Fruit fly (Drosophila melanogaster) whole organism, embryonic: Measurements from ENCODE around the gene Trf.
A peak's percentile ranks its signal among the peaks of the same experiment; 100 is the strongest.

ENCODE experiments used
- Atf-2 ChIP-seq: fragments of 200-800 bp; sonication (Bioruptor generic); optimal IDR thresholded peaks from 2 replicates; lab custom pipeline; 2016; ENCODE audit warnings: missing biosample characterization, missing genetic modification characterization
- Bteb2 ChIP-seq: fragments of 200-800 bp; sonication (Bioruptor generic); optimal IDR thresholded peaks from 2 replicates; lab custom pipeline; 2016; ENCODE audit warnings: missing biosample characterization, missing genetic modification characterization
- CG10979 ChIP-seq: fragments of 200-800 bp; sonication (Bioruptor generic); optimal IDR thresholded peaks from 2 replicates; lab custom pipeline; 2018; ENCODE audit warnings: missing biosample characterization, mild to moderate bottlenecking, missing genetic modification characterization, moderate library complexity
- CG11093 ChIP-seq: fragments of 200-800 bp; sonication (Bioruptor generic); IDR thresholded peaks from 3 replicates; pipeline ENCODE4 v1.3.6; 2022; ENCODE audit warnings: missing biosample characterization, missing genetic modification characterization
- CG1603 ChIP-seq: fragments of 200-800 bp; sonication (Bioruptor generic); optimal IDR thresholded peaks from 2 replicates; lab custom pipeline; 2019; ENCODE audit warnings: missing biosample characterization, mild to moderate bottlenecking, missing genetic modification characterization, moderate library complexity
- CG18619 ChIP-seq: fragments of 200-800 bp; sonication (Bioruptor generic); optimal IDR thresholded peaks from 3 replicates; lab custom pipeline; 2017; ENCODE audit warnings: missing biosample characterization, mild to moderate bottlenecking, missing genetic modification characterization
- CG31441 ChIP-seq: fragments of 200-800 bp; sonication (Bioruptor generic); IDR thresholded peaks from 2 replicates; pipeline ENCODE4 v1.3.6; 2022; ENCODE audit warnings: missing biosample characterization, missing genetic modification characterization
- CG33213 ChIP-seq: fragments of 200-800 bp; sonication (Bioruptor generic); optimal IDR thresholded peaks from 3 replicates; lab custom pipeline; 2016; ENCODE audit warnings: missing biosample characterization, missing genetic modification characterization
- CG4854 ChIP-seq: fragments of 200-800 bp; sonication (Bioruptor generic); optimal IDR thresholded peaks from 2 replicates; lab custom pipeline; 2016; ENCODE audit warnings: missing biosample characterization, missing genetic modification characterization, inconsistent platforms
- CG6272 ChIP-seq: fragments of 200-800 bp; sonication (Bioruptor generic); IDR thresholded peaks from 2 replicates; pipeline ENCODE4 v1.3.6; 2022; ENCODE audit warnings: missing biosample characterization, missing genetic modification characterization
- CG6791 ChIP-seq: fragments of 200-800 bp; sonication (Bioruptor generic); IDR thresholded peaks from 3 replicates; pipeline ENCODE4 v1.3.6; 2022; ENCODE audit warnings: missing biosample characterization, missing genetic modification characterization; ENCODE audit not compliant: partially characterized antibody
- CG6813 ChIP-seq: fragments of 200-800 bp; sonication (Bioruptor generic); optimal IDR thresholded peaks from 2 replicates; lab custom pipeline; 2017; ENCODE audit warnings: missing biosample characterization, missing genetic modification characterization, mild to moderate bottlenecking, moderate library complexity, missing genetic modification reagents
- CG7786 ChIP-seq: fragments of 200-800 bp; sonication (Bioruptor generic); optimal IDR thresholded peaks from 2 replicates; lab custom pipeline; 2016; ENCODE audit warnings: missing biosample characterization, missing genetic modification characterization
- CG8089 ChIP-seq: fragments of 200-800 bp; sonication (Bioruptor generic); optimal IDR thresholded peaks from 3 replicates; lab custom pipeline; 2016; ENCODE audit warnings: missing biosample characterization, missing genetic modification characterization
- CG8478 ChIP-seq: fragments of >200 bp; optimal IDR thresholded peaks from 2 replicates; lab custom pipeline; 2018
- CG8924 ChIP-seq: fragments of 200-800 bp; optimal IDR thresholded peaks from 3 replicates; lab custom pipeline; 2019; ENCODE audit warnings: missing biosample characterization, mild to moderate bottlenecking, missing genetic modification characterization, moderate library complexity
- Doc3 ChIP-seq: fragments of 200-800 bp; sonication (Bioruptor generic); IDR thresholded peaks from 3 replicates; pipeline ENCODE4 v1.3.6; 2022; ENCODE audit warnings: missing biosample characterization, missing genetic modification characterization; ENCODE audit not compliant: partially characterized antibody
- Drgx ChIP-seq: fragments of 200-800 bp; sonication (Bioruptor generic); IDR thresholded peaks from 2 replicates; pipeline ENCODE4 v1.3.6; 2022; ENCODE audit warnings: missing biosample characterization, missing genetic modification characterization
- Ets65A ChIP-seq: fragments of 200-800 bp; sonication (Bioruptor generic); peaks from one replicate; lab custom pipeline; 2016; ENCODE audit warnings: missing biosample characterization, missing genetic modification characterization
- Fer1 ChIP-seq: fragments of 200-800 bp; sonication (Bioruptor generic); optimal IDR thresholded peaks from 2 replicates; lab custom pipeline; 2017; ENCODE audit warnings: missing biosample characterization, mild to moderate bottlenecking, missing genetic modification characterization
- Fer3 ChIP-seq: fragments of 200-800 bp; sonication (Bioruptor generic); optimal IDR thresholded peaks from 2 replicates; lab custom pipeline; 2018; ENCODE audit warnings: missing biosample characterization, mild to moderate bottlenecking, missing genetic modification characterization, moderate library complexity
- HmgZ ChIP-seq: fragments of 200-800 bp; sonication (Bioruptor generic); optimal IDR thresholded peaks from 2 replicates; lab custom pipeline; 2018; ENCODE audit warnings: missing biosample characterization, mild to moderate bottlenecking, missing genetic modification characterization
- Lpt ChIP-seq: fragments of >200 bp; optimal IDR thresholded peaks from 2 replicates; lab custom pipeline; 2018; ENCODE audit warnings: missing biosample characterization, missing genetic modification characterization
- Meics ChIP-seq: fragments of 200-800 bp; sonication (Bioruptor generic); optimal IDR thresholded peaks from 2 replicates; lab custom pipeline; 2017; ENCODE audit warnings: missing biosample characterization, mild to moderate bottlenecking, missing genetic modification characterization
- NFAT ChIP-seq: fragments of 200-800 bp; sonication (Bioruptor generic); IDR thresholded peaks from 2 replicates; pipeline ENCODE4 v1.3.6; 2022; ENCODE audit warnings: missing biosample characterization, missing genetic modification characterization
- Ptx1 ChIP-seq: fragments of 200-800 bp; sonication (Bioruptor generic); IDR thresholded peaks from 2 replicates; pipeline ENCODE4 v1.3.6; 2022; ENCODE audit warnings: missing biosample characterization, missing genetic modification characterization
- al ChIP-seq: fragments of 200-800 bp; sonication (Bioruptor generic); IDR thresholded peaks from 2 replicates; pipeline ENCODE4 v1.3.6; 2022; ENCODE audit warnings: missing biosample characterization, missing genetic modification characterization
- az2 ChIP-seq: fragments of 200-800 bp; sonication (Bioruptor generic); optimal IDR thresholded peaks from 3 replicates; lab custom pipeline; 2016; ENCODE audit warnings: missing biosample characterization, missing genetic modification characterization
- br ChIP-seq: fragments of >200 bp; optimal IDR thresholded peaks from 2 replicates; lab custom pipeline; 2017
- btn ChIP-seq: fragments of 200-800 bp; sonication (Bioruptor generic); optimal IDR thresholded peaks from 2 replicates; lab custom pipeline; 2016; ENCODE audit warnings: missing biosample characterization, missing genetic modification characterization
- chn ChIP-seq: fragments of 200-800 bp; sonication (Bioruptor generic); optimal IDR thresholded peaks from 2 replicates; lab custom pipeline; 2016; ENCODE audit warnings: missing biosample characterization, missing genetic modification characterization
- dan ChIP-seq: fragments of 200-800 bp; sonication (Bioruptor generic); IDR thresholded peaks from 2 replicates; pipeline ENCODE4 v1.3.6; 2022; ENCODE audit warnings: missing biosample characterization, missing genetic modification characterization
- dati ChIP-seq: fragments of 200-800 bp; sonication (Bioruptor generic); IDR thresholded peaks from 2 replicates; pipeline ENCODE4 v1.3.6; 2022; ENCODE audit warnings: missing biosample characterization, missing genetic modification characterization
- gcm2 ChIP-seq: fragments of 200-800 bp; sonication (Bioruptor generic); optimal IDR thresholded peaks from 2 replicates; lab custom pipeline; 2016; ENCODE audit warnings: missing biosample characterization, missing genetic modification characterization
- grn ChIP-seq: fragments of 200-800 bp; sonication (Bioruptor generic); optimal IDR thresholded peaks from 3 replicates; lab custom pipeline; 2017; ENCODE audit warnings: missing biosample characterization, missing genetic modification characterization
- h ChIP-seq: fragments of >200 bp; optimal IDR thresholded peaks from 2 replicates; lab custom pipeline; 2017
- hbn ChIP-seq: fragments of 200-800 bp; sonication (Bioruptor generic); IDR thresholded peaks from 2 replicates; pipeline ENCODE4 v1.3.6; 2022; ENCODE audit warnings: missing biosample characterization, missing genetic modification characterization; ENCODE audit not compliant: partially characterized antibody
- her ChIP-seq: fragments of 200-800 bp; sonication (Bioruptor generic); optimal IDR thresholded peaks from 2 replicates; lab custom pipeline; 2016; ENCODE audit warnings: missing biosample characterization, missing genetic modification characterization
- hkb ChIP-seq, 2 experiments: fragments of 200-800 bp in 1 of 2; fragments of >200 bp in 1 of 2; sonication (Bioruptor generic) in 1 of 2; IDR thresholded peaks in 1 of 2; optimal IDR thresholded peaks in 1 of 2; 2 replicates each; pipeline versions ENCODE4 v1.3.6 to Lab custom; 2017 to 2022; ENCODE audit warnings: missing biosample characterization in 1 of 2, missing genetic modification characterization in 1 of 2
- hth ChIP-seq: fragments of >200 bp; optimal IDR thresholded peaks from 2 replicates; lab custom pipeline; 2017; ENCODE audit warnings: inconsistent platforms
- jing ChIP-seq: fragments of 200-800 bp; sonication (Bioruptor generic); optimal IDR thresholded peaks from 2 replicates; lab custom pipeline; 2018; ENCODE audit warnings: missing biosample characterization, mild to moderate bottlenecking, missing genetic modification characterization
- ken ChIP-seq: fragments of 200-800 bp; sonication (Bioruptor generic); IDR thresholded peaks from 3 replicates; pipeline ENCODE4 v1.3.6; 2022; ENCODE audit warnings: missing biosample characterization, missing genetic modification characterization
- mirr ChIP-seq: fragments of 200-800 bp; sonication (Bioruptor generic); optimal IDR thresholded peaks from 3 replicates; lab custom pipeline; 2018; ENCODE audit warnings: missing biosample characterization, mild to moderate bottlenecking, missing genetic modification characterization
- seq ChIP-seq: fragments of 200-800 bp; sonication (Bioruptor generic); IDR thresholded peaks from 2 replicates; pipeline ENCODE4 v1.3.6; 2022; ENCODE audit warnings: missing biosample characterization, missing genetic modification characterization
- shn ChIP-seq: fragments of 200-800 bp; sonication (Bioruptor generic); optimal IDR thresholded peaks from 3 replicates; lab custom pipeline; 2016; ENCODE audit warnings: missing biosample characterization, missing genetic modification characterization
- sisA ChIP-seq: fragments of 200-800 bp; sonication (Bioruptor generic); IDR thresholded peaks from 2 replicates; pipeline ENCODE4 v1.3.6; 2022; ENCODE audit warnings: missing biosample characterization, missing genetic modification characterization
- wdn ChIP-seq: fragments of 200-800 bp; sonication (Bioruptor generic); IDR thresholded peaks from 2 replicates; pipeline ENCODE4 v1.3.6; 2022; ENCODE audit warnings: missing biosample characterization, missing genetic modification characterization
- zfh2 ChIP-seq: fragments of 200-800 bp; sonication (Bioruptor generic); optimal IDR thresholded peaks from 2 replicates; lab custom pipeline; 2016; ENCODE audit warnings: missing biosample characterization, missing genetic modification characterization

Gene Trf

dm6 chr2L:8082692-8083412 lies 10.2 kb downstream of the Trf start, which contains the start of gene Mcr (continued):
- TF ChIP-seq CG31441 (GFP tag; lab: Robert Waterston, UW): peak; percentile 12; the same call in 1 of the 2 replicates
- TF ChIP-seq Bteb2 (GFP tag; lab: Kevin White, UChicago): no peak
- peak; percentile 15; the same call in 1 of the 2 replicates for TF ChIP-seq seq (GFP tag; lab: Robert Waterston, UW)
- no peak for TF ChIP-seq CG10979
- no peak for TF ChIP-seq wdn (GFP tag; lab: Robert Waterston, UW)
- TF ChIP-seq h (lab: Kevin White, UChicago): no peak
- 0 out of 2 replicates have a peak, but pooled peaks have one; percentile 26 for TF ChIP-seq Ptx1 (GFP tag; lab: Robert Waterston, UW)
- TF ChIP-seq dan (GFP tag; lab: Robert Waterston, UW): no peak

- TF ChIP-seq CG4854 (GFP tag; lab: Kevin White, UChicago) (no peak), Doc3 (peak; percentile 27; the same call in 1 of the 3 replicates)
Observed at dm6 chr2L:8083413-8083426, 10.5 kb downstream of the Trf start, which contains the start of gene Bsg. Gene Bsg, plus strand, starts transcription at chr2L:8083420.

dm6 chr2L:8083427-8084295 lies 11.0 kb downstream of the Trf start:
- TF ChIP-seq shn (GFP tag; lab: Kevin White, UChicago) (peak; percentile 4), CG7786 (GFP tag; lab: Kevin White, UChicago) (no peak), grn (no peak), az2 (no peak), Drgx (GFP tag; lab: Robert Waterston, UW) (peak; percentile 64), CG8924 (tag; lab: Kevin White, UChicago) (peak; percentile 8), zfh2 (GFP tag; lab: Kevin White, UChicago) (no peak), Fer3 (tag; lab: Kevin White, UChicago) (no peak), br (lab: Kevin White, UChicago) (no peak), jing (GFP tag; lab: Kevin White, UChicago) (no peak), mirr (GFP tag; lab: Kevin White, UChicago) (peak; percentile 45), sisA (GFP tag; lab: Robert Waterston, UW) (no peak), hth (lab: Kevin White, UChicago) (no peak), CG18619 (GFP tag; lab: Kevin White, UChicago) (no peak), gcm2 (GFP tag; lab: Kevin White, UChicago) (no peak), ken (GFP tag; lab: Robert Waterston, UW) (no peak), CG6791 (GFP tag; lab: Robert Waterston, UW) (no peak), CG6272 (GFP tag; lab: Robert Waterston, UW) (no peak), hbn (GFP tag; lab: Robert Waterston, UW) (no peak; the same call in 1 of the 2 replicates), CG8478 (lab: Kevin White, UChicago) (peak; percentile 98), Lpt (GFP tag; lab: Kevin White, UChicago) (no peak), hkb (optimal IDR thresholded peaks at IDR 0.05; lab: Kevin White, UChicago) (no peak), hkb (GFP tag; IDR thresholded peaks at IDR 0.05; lab: Robert Waterston, UW) (no peak), CG6813 (GFP tag; lab: Kevin White, UChicago) (no peak), btn (GFP tag; lab: Kevin White, UChicago) (no peak), HmgZ (tag; lab: Kevin White, UChicago) (peak; percentile 50), her (no peak), chn (GFP tag; lab: Kevin White, UChicago) (no peak), NFAT (GFP tag; lab: Robert Waterston, UW) (peak; percentile 28; the same call in 1 of the 2 replicates), Fer1 (GFP tag; lab: Kevin White, UChicago) (peak; percentile 16), dati (GFP tag; lab: Robert Waterston, UW) (no peak), CG11093 (no peak), CG33213 (no peak), Meics (GFP tag; lab: Kevin White, UChicago) (peak; percentile 22), CG31441 (GFP tag; lab: Robert Waterston, UW) (no peak; the same call in 1 of the 2 replicates), CG1603 (tag; lab: Kevin White, UChicago) (peak; percentile 13), Ets65A (GFP tag; lab: Kevin White, UChicago) (no peak), al (GFP tag; lab: Robert Waterston, UW) (no peak), Atf-2 (GFP tag; lab: Kevin White, UChicago) (no peak), CG8089 (no peak)
